Fruit fly (Drosophila melanogaster) whole organism, embryonic: ENCODE measurements around the gene Ndae1.

Experiments
- CG14965 ChIP-seq: fragments of 200-800 bp; sonication (Bioruptor generic); optimal IDR thresholded peaks from 2 replicates; lab custom pipeline; 2016; ENCODE audit warnings: missing biosample characterization, missing genetic modification characterization, borderline replicate concordance
- CG17186 ChIP-seq: fragments of 200-800 bp; sonication (Bioruptor generic); optimal IDR thresholded peaks from 3 replicates; lab custom pipeline; 2017; ENCODE audit warnings: missing biosample characterization, missing genetic modification reagents, missing genetic modification characterization
- CG3726 ChIP-seq: fragments of 200-800 bp; sonication (Bioruptor generic); IDR thresholded peaks from 3 replicates; pipeline ENCODE4, ENCODE4 v1.3.6; 2022; ENCODE audit warnings: missing biosample characterization, missing genetic modification characterization
- CG6854 ChIP-seq: fragments of 200-800 bp; sonication (Bioruptor generic); optimal IDR thresholded peaks from 3 replicates; lab custom pipeline; 2017; ENCODE audit warnings: missing biosample characterization, mild to moderate bottlenecking, missing genetic modification characterization
- CG9876 ChIP-seq: fragments of 200-800 bp; sonication (Bioruptor generic); optimal IDR thresholded peaks from 2 replicates; lab custom pipeline; 2016; ENCODE audit warnings: missing biosample characterization, missing genetic modification characterization
- Gug ChIP-seq: fragments of 200-800 bp; sonication (Bioruptor generic); IDR thresholded peaks from 4 replicates; pipeline ENCODE4 v1.3.6; 2022; ENCODE audit warnings: missing biosample characterization, missing genetic modification characterization
- Hmx ChIP-seq: fragments of 200-800 bp; sonication (Bioruptor generic); optimal IDR thresholded peaks from 2 replicates; lab custom pipeline; 2016; ENCODE audit warnings: missing biosample characterization, missing genetic modification characterization
- Mad ChIP-seq: fragments of 200-800 bp; sonication (Bioruptor generic); optimal IDR thresholded peaks from 2 replicates; lab custom pipeline; 2016; ENCODE audit warnings: missing biosample characterization, missing genetic modification characterization
- TFAM ChIP-seq: fragments of 200-800 bp; sonication (Bioruptor generic); optimal IDR thresholded peaks from 2 replicates; lab custom pipeline; 2017; ENCODE audit warnings: missing biosample characterization, missing genetic modification characterization, inconsistent platforms
- Tbp ChIP-seq: fragments of >200 bp; optimal IDR thresholded peaks from 2 replicates; lab custom pipeline; 2018; ENCODE audit warnings: missing biosample characterization, missing genetic modification characterization
- YL-1 ChIP-seq: fragments of 200-800 bp; sonication (Bioruptor generic); optimal IDR thresholded peaks from 3 replicates; lab custom pipeline; 2017; ENCODE audit warnings: missing biosample characterization, mild to moderate bottlenecking, missing genetic modification characterization
- onecut ChIP-seq: fragments of 200-800 bp; sonication (Bioruptor generic); IDR thresholded peaks from 2 replicates; pipeline ENCODE4 v1.3.6; 2022; ENCODE audit warnings: missing biosample characterization, missing genetic modification characterization
- pros ChIP-seq: fragments of 200-800 bp; sonication (Bioruptor generic); optimal IDR thresholded peaks from 3 replicates; lab custom pipeline; 2019; ENCODE audit warnings: missing biosample characterization, mild to moderate bottlenecking, missing genetic modification characterization, moderate library complexity
- tgo ChIP-seq: fragments of 200-800 bp; sonication (Bioruptor generic); IDR thresholded peaks from 3 replicates; pipeline ENCODE4 v1.3.6; 2022; ENCODE audit warnings: missing biosample characterization, missing genetic modification characterization

- TF ChIP-seq TFAM: no peak
- TF ChIP-seq pros (GFP tag; lab: Kevin White, UChicago): no peak
- no peak for TF ChIP-seq CG6854 (GFP tag; lab: Kevin White, UChicago)
- TF ChIP-seq CG14965 (GFP tag; lab: Kevin White, UChicago): peak; percentile 34
- no peak for TF ChIP-seq Gug (GFP tag; lab: Robert Waterston, UW)
- no peak for TF ChIP-seq Hmx (GFP tag; lab: Kevin White, UChicago)
- no peak for TF ChIP-seq YL-1 (GFP tag; lab: Kevin White, UChicago)
- no peak for TF ChIP-seq tgo (GFP tag; lab: Robert Waterston, UW)
- 0 out of 2 replicates have a peak, but pooled peaks have one; percentile 7 for TF ChIP-seq onecut (GFP tag; lab: Robert Waterston, UW)
- no peak for TF ChIP-seq CG3726
- TF ChIP-seq Tbp: no peak
- TF ChIP-seq CG9876: no peak
- TF ChIP-seq Mad (GFP tag; lab: Kevin White, UChicago): peak; percentile 29
- TF ChIP-seq CG17186 (GFP tag; lab: Kevin White, UChicago): no peak
Measured at dm6 chr2L:7239310-7239709, 9.8 kb downstream of the Ndae1 start.
